Worm (Caenorhabditis elegans) whole organism, L4 larva: ENCODE data around the gene ZK1010.4.
A peak's percentile ranks its signal among the peaks of the same experiment; 100 is the strongest.

Source experiments
- F10B5.3 ChIP-seq: sonication (generic microtip); optimal IDR thresholded peaks from 2 replicates; lab custom pipeline; 2016; ENCODE audit warnings: mild to moderate bottlenecking, missing genetic modification characterization, missing compliant biosample characterization
- F49E8.2 ChIP-seq: sonication (generic microtip); optimal IDR thresholded peaks from 2 replicates; lab custom pipeline; 2016; ENCODE audit warnings: missing compliant biosample characterization, mild to moderate bottlenecking, missing genetic modification characterization, borderline replicate concordance
- Y48G9A.11 ChIP-seq: fragments of 200-800 bp; sonication (Bioruptor generic); IDR thresholded peaks from 2 replicates; pipeline ENCODE4 v1.3.6; 2022; ENCODE audit warnings: missing genetic modification reagents, missing genetic modification characterization, missing compliant biosample characterization
- ZK337.2 ChIP-seq: fragments of 200-800 bp; sonication (Bioruptor generic); IDR thresholded peaks from 2 replicates; pipeline ENCODE4 v1.3.6; 2022; ENCODE audit warnings: missing genetic modification reagents, missing genetic modification characterization, missing compliant biosample characterization
- ZK546.5 ChIP-seq, 2 experiments: sonication (generic microtip); optimal IDR thresholded peaks; 2 replicates each; lab custom pipeline; 2017; ENCODE audit warnings: missing biosample characterization in 2 of 2, missing genetic modification characterization in 2 of 2
- aha-1 ChIP-seq: fragments of 150-350 bp; peaks from one replicate; lab custom pipeline; 2014; ENCODE audit warnings: missing biosample characterization, missing genetic modification characterization
- ceh-28 ChIP-seq: fragments of 150-350 bp; optimal IDR thresholded peaks from 2 replicates; lab custom pipeline; 2014; ENCODE audit warnings: missing biosample characterization, missing genetic modification reagents, missing genetic modification characterization
- ceh-62 ChIP-seq: sonication (generic microtip); optimal IDR thresholded peaks from 2 replicates; lab custom pipeline; 2017; ENCODE audit warnings: missing biosample characterization, missing genetic modification characterization
- ces-1 ChIP-seq: fragments of 150-350 bp; sonication (generic microtip); optimal IDR thresholded peaks from 4 replicates; lab custom pipeline; 2014; ENCODE audit warnings: missing biosample characterization, missing genetic modification reagents, missing genetic modification characterization
- dmd-9 ChIP-seq: fragments of 200-800 bp; sonication (Bioruptor generic); IDR thresholded peaks from 2 replicates; pipeline ENCODE4 v1.3.6; 2022; ENCODE audit warnings: missing genetic modification reagents, missing genetic modification characterization, missing compliant biosample characterization
- dve-1 ChIP-seq: sonication (generic microtip); optimal IDR thresholded peaks from 2 replicates; lab custom pipeline; 2017; ENCODE audit warnings: antibody characterized with exemption, mild to moderate bottlenecking, missing genetic modification characterization, missing compliant biosample characterization; ENCODE audit not compliant: insufficient read depth
- fkh-10 ChIP-seq: fragments of 150-350 bp; optimal IDR thresholded peaks from 2 replicates; lab custom pipeline; 2014; ENCODE audit warnings: missing biosample characterization, missing genetic modification reagents, missing genetic modification characterization
- hmg-1.1 ChIP-seq: fragments of 200-800 bp; sonication (Bioruptor generic); IDR thresholded peaks from 2 replicates; pipeline ENCODE4 v1.3.6; 2022; ENCODE audit warnings: missing genetic modification reagents, missing genetic modification characterization, missing compliant biosample characterization
- lim-7 ChIP-seq: fragments of 200-800 bp; sonication (Bioruptor generic); IDR thresholded peaks from 2 replicates; pipeline ENCODE4 v1.3.6; 2022; ENCODE audit warnings: missing genetic modification characterization, missing compliant biosample characterization
- lin-38 ChIP-seq: fragments of 200-800 bp; sonication (Bioruptor generic); IDR thresholded peaks from 2 replicates; pipeline ENCODE4 v1.3.6; 2022; ENCODE audit warnings: missing genetic modification reagents, missing genetic modification characterization, missing compliant biosample characterization
- lsy-2 ChIP-seq, 2 experiments: fragments of 150-350 bp in 1 of 2; sonication (generic microtip) in 1 of 2; optimal IDR thresholded peaks; 2 replicates each; lab custom pipeline; 2014 to 2017; ENCODE audit warnings: missing biosample characterization in 2 of 2, missing genetic modification characterization in 2 of 2
- mdl-1 ChIP-seq, 2 experiments: fragments of 150-350 bp in 1 of 2; sonication (generic microtip) in 1 of 2; optimal IDR thresholded peaks; 2 replicates each; lab custom pipeline; 2014 to 2017; ENCODE audit warnings: missing biosample characterization in 2 of 2, missing genetic modification characterization in 2 of 2
- mdt-29 ChIP-seq: fragments of 200-800 bp; sonication (Bioruptor generic); IDR thresholded peaks from 2 replicates; pipeline ENCODE4 v1.3.6; 2022; ENCODE audit warnings: missing genetic modification reagents, missing genetic modification characterization, missing compliant biosample characterization
- mxl-2 ChIP-seq: fragments of 200-800 bp; sonication (Bioruptor generic); conservative IDR thresholded peaks from 2 replicates; pipeline ENCODE4 v1.3.6; 2022; ENCODE audit warnings: missing genetic modification reagents, missing genetic modification characterization, missing compliant biosample characterization
- nhr-102 ChIP-seq: sonication (generic microtip); optimal IDR thresholded peaks from 2 replicates; lab custom pipeline; 2016; ENCODE audit warnings: mild to moderate bottlenecking, missing genetic modification characterization, moderate library complexity, missing compliant biosample characterization
- nhr-111 ChIP-seq: fragments of 200-800 bp; sonication (Bioruptor generic); optimal IDR thresholded peaks from 2 replicates; lab custom pipeline; 2018; ENCODE audit warnings: mild to moderate bottlenecking, missing genetic modification characterization, missing compliant biosample characterization
- nhr-28 ChIP-seq: fragments of 150-350 bp; optimal IDR thresholded peaks from 2 replicates; lab custom pipeline; 2014; ENCODE audit warnings: missing biosample characterization, missing genetic modification characterization
- nhr-41 ChIP-seq: fragments of 200-800 bp; sonication (Bioruptor generic); IDR thresholded peaks from 2 replicates; pipeline ENCODE4 v1.3.6; 2022; ENCODE audit warnings: missing genetic modification reagents, missing genetic modification characterization, missing compliant biosample characterization
- pha-4 ChIP-seq, 2 experiments: fragments of 150-350 bp in 1 of 2; fragments of 200-800 bp in 1 of 2; sonication (Bioruptor generic) in 1 of 2; IDR thresholded peaks in 1 of 2; optimal IDR thresholded peaks in 1 of 2; 2 replicates each; pipeline versions ENCODE4 v1.3.6 to Lab custom; 2014 to 2022; ENCODE audit warnings: missing genetic modification characterization in 2 of 2, missing genetic modification reagents in 2 of 2, missing biosample characterization in 1 of 2, missing compliant biosample characterization in 1 of 2
- set-16 ChIP-seq: fragments of 200-800 bp; sonication (Bioruptor generic); IDR thresholded peaks from 2 replicates; pipeline ENCODE4 v1.3.6; 2022; ENCODE audit warnings: missing genetic modification reagents, missing genetic modification characterization, missing compliant biosample characterization
- snpc-1.2 ChIP-seq: fragments of 200-800 bp; sonication (Bioruptor generic); IDR thresholded peaks from 2 replicates; pipeline ENCODE4 v1.3.6; 2022; ENCODE audit warnings: missing genetic modification reagents, missing genetic modification characterization, missing compliant biosample characterization
- unc-130 ChIP-seq: sonication (generic microtip); optimal IDR thresholded peaks from 2 replicates; lab custom pipeline; 2016; ENCODE audit warnings: missing genetic modification reagents, missing genetic modification characterization, missing compliant biosample characterization
- unc-39 ChIP-seq: sonication (generic microtip); optimal IDR thresholded peaks from 2 replicates; lab custom pipeline; 2017; ENCODE audit warnings: missing biosample characterization, missing genetic modification characterization
- unc-62 ChIP-seq, 3 experiments: fragments of 150-350 bp in 1 of 3; sonication (generic microtip); optimal IDR thresholded peaks in 2 of 3; peaks in 1 of 3; 1 replicate in 1 of 3; 2 replicates in 2 of 3; lab custom pipeline; 2014 to 2017; ENCODE audit warnings: missing biosample characterization in 3 of 3, missing genetic modification characterization in 3 of 3, missing genetic modification reagents in 3 of 3, missing genotype in 1 of 3
- zip-11 ChIP-seq: fragments of 200-800 bp; sonication (Bioruptor generic); IDR thresholded peaks from 2 replicates; pipeline ENCODE4 v1.3.6; 2022; ENCODE audit warnings: missing genetic modification characterization, missing compliant biosample characterization
- zip-2 ChIP-seq: fragments of 150-350 bp; optimal IDR thresholded peaks from 2 replicates; lab custom pipeline; 2014; ENCODE audit warnings: missing biosample characterization, missing genetic modification characterization
- ztf-7 ChIP-seq: fragments of 150-350 bp; optimal IDR thresholded peaks from 2 replicates; lab custom pipeline; 2014; ENCODE audit warnings: missing biosample characterization, missing genetic modification characterization

ZK1010.4 gene

ce11 chrIII:12987418-12987817 is 6.5 kb downstream of the ZK1010.4 start, which contains the start of gene ZK1010.5 (continued):
- TF ChIP-seq unc-130, result no peak
- no peak for TF ChIP-seq fkh-10
- no peak for TF ChIP-seq F10B5.3 (tag; lab: Kevin White, UChicago)
- TF ChIP-seq zip-2 (tag; lab: Kevin White, UChicago), result no peak

ce11 chrIII:12990997-12991396 is 10.1 kb downstream of the ZK1010.4 start, which contains the start of gene ZK1010.12:
TSS of gene ZK1010.12 (plus strand) at chrIII:12991297.
- no peak for TF ChIP-seq F49E8.2
- TF ChIP-seq ces-1 (GFP tag; lab: Kevin White, UChicago), result no peak
- peak in 1 of 2 experiments; percentile 60 for TF ChIP-seq unc-62 (GFP tag; optimal IDR thresholded peaks at IDR 0.05 in 1 of 2; lab: Kevin White, UChicago)
- TF ChIP-seq unc-62 (tag; optimal IDR thresholded peaks at IDR 0.05; lab: Kevin White, UChicago), result no peak
- TF ChIP-seq ceh-28 (tag; lab: Kevin White, UChicago), result no peak
- no peak for TF ChIP-seq ZK337.2

ce11 chrIII:12993055-12993454 is 12.2 kb downstream of the ZK1010.4 start:
- TF ChIP-seq ZK546.5 (tag; optimal IDR thresholded peaks at IDR 0.05; lab: Kevin White, UChicago), result no peak
- no peak for TF ChIP-seq F49E8.2
- peak; percentile 97 for TF ChIP-seq set-16
- TF ChIP-seq mdt-29 (GFP tag; lab: Robert Waterston, UW), result no peak
- no peak for TF ChIP-seq dve-1 (tag; lab: Kevin White, UChicago)

ce11 chrIII:12993607-12994006 is 12.7 kb downstream of the ZK1010.4 start, which contains the start of gene col-97:
TSS of gene col-97 (minus strand) at chrIII:12993707.
- TF ChIP-seq zip-2 (tag; lab: Kevin White, UChicago) (no peak), unc-62 (GFP tag; optimal IDR thresholded peaks at IDR 0.05 in 1 of 2; lab: Kevin White, UChicago) (peak in 1 of 2 experiments; percentile 40), unc-62 (tag; optimal IDR thresholded peaks at IDR 0.05; lab: Kevin White, UChicago) (no peak)

- TF ChIP-seq unc-62 (GFP tag; optimal IDR thresholded peaks at IDR 0.05 in 1 of 2; lab: Kevin White, UChicago), result peak in 1 of 2 experiments; percentile 70
- no peak for TF ChIP-seq unc-62 (tag; optimal IDR thresholded peaks at IDR 0.05; lab: Kevin White, UChicago)
- no peak for TF ChIP-seq ces-1 (GFP tag; lab: Kevin White, UChicago)
- no peak for TF ChIP-seq pha-4 (GFP tag; IDR thresholded peaks at IDR 0.05; lab: Robert Waterston, UW)
- no peak for TF ChIP-seq pha-4 (tag; optimal IDR thresholded peaks at IDR 0.05; lab: Kevin White, UChicago)
- TF ChIP-seq lsy-2 (tag; optimal IDR thresholded peaks at IDR 0.05; lab: Kevin White, UChicago), result no peak
- no peak for TF ChIP-seq nhr-111 (GFP tag; lab: Kevin White, UChicago)
- no peak for TF ChIP-seq ztf-7
- TF ChIP-seq snpc-1.2 (GFP tag; lab: Robert Waterston, UW), result no peak
- TF ChIP-seq nhr-102 (tag; lab: Kevin White, UChicago), result no peak
- TF ChIP-seq Y48G9A.11 (GFP tag; lab: Robert Waterston, UW), result no peak
- TF ChIP-seq nhr-41, result no peak
- no peak for TF ChIP-seq mdl-1 (tag; optimal IDR thresholded peaks at IDR 0.05; lab: Kevin White, UChicago)
- no peak for TF ChIP-seq zip-11 (GFP tag; lab: Robert Waterston, UW)
- TF ChIP-seq set-16, result peak; percentile 67
- no peak for TF ChIP-seq unc-39
- TF ChIP-seq zip-2 (tag; lab: Kevin White, UChicago), result no peak
- no peak for TF ChIP-seq lim-7 (GFP tag; lab: Robert Waterston, UW)
- no peak for TF ChIP-seq ceh-62 (tag; lab: Kevin White, UChicago)
- 0 out of 2 replicates have a peak, but pooled peaks have one; percentile 23 for TF ChIP-seq mdt-29 (GFP tag; lab: Robert Waterston, UW)
- TF ChIP-seq nhr-28, result no peak
- no peak for TF ChIP-seq lin-38 (GFP tag; lab: Robert Waterston, UW)
- TF ChIP-seq ceh-28 (tag; lab: Kevin White, UChicago), result no peak
- no peak for TF ChIP-seq mxl-2 (GFP tag; lab: Robert Waterston, UW)
- no peak for TF ChIP-seq dmd-9 (GFP tag; lab: Robert Waterston, UW)
- TF ChIP-seq aha-1 (tag; lab: Kevin White, UChicago), result peak; percentile 20
- TF ChIP-seq dve-1 (tag; lab: Kevin White, UChicago), result no peak
- TF ChIP-seq hmg-1.1 (GFP tag; lab: Robert Waterston, UW), result no peak
- no peak for TF ChIP-seq fkh-10
- TF ChIP-seq, all 104 proteins: peak for 4
These were observed 17.4 kb downstream of the ZK1010.4 start for ce11 chrIII:12998252-12998651.
